Fruit fly (Drosophila melanogaster): Measurements from ENCODE around the gene CG34279.

The CG34279 gene

dm6 chr3R:17403188-17403587 lies at the start of gene CG34279:
TSS of gene CG34279 (minus strand) at chr3R:17403288.
- TF ChIP-seq CG8478 (optimal IDR thresholded peaks at IDR 0.05), result no peak
- no peak for TF ChIP-seq CTCF (optimal IDR thresholded peaks at IDR 0.05)

dm6 chr3R:17449402-17449801 lies 46.3 kb upstream of the CG34279 start:
- TF ChIP-seq CTCF (optimal IDR thresholded peaks at IDR 0.05) (peak; percentile 84 to 91), CG8478 (optimal IDR thresholded peaks at IDR 0.05) (no peak)

- no peak for TF ChIP-seq CG8478 (optimal IDR thresholded peaks at IDR 0.05)
- no peak for TF ChIP-seq CTCF (optimal IDR thresholded peaks at IDR 0.05)
Observed at dm6 chr3R:17448758-17449157, 45.7 kb upstream of the CG34279 start, which contains the start of gene Eh. TSS of gene Eh (minus strand) at chr3R:17448858.

- TF ChIP-seq CG8478 (optimal IDR thresholded peaks at IDR 0.05) (no peak), CTCF (optimal IDR thresholded peaks at IDR 0.05) (no peak)
Observed at dm6 chr3R:17447615-17448014, 44.5 kb upstream of the CG34279 start.

- TF ChIP-seq CTCF (optimal IDR thresholded peaks at IDR 0.05) (no peak), CG8478 (optimal IDR thresholded peaks at IDR 0.05) (no peak)
Observed at dm6 chr3R:17440628-17441027, 37.5 kb upstream of the CG34279 start, which contains the start of gene CG14331. TSS of gene CG14331 (minus strand) at chr3R:17440728.

- TF ChIP-seq CG8478 (optimal IDR thresholded peaks at IDR 0.05) (no peak), CTCF (optimal IDR thresholded peaks at IDR 0.05) (no peak)
Observed at dm6 chr3R:17434330-17434729, 31.2 kb upstream of the CG34279 start, which contains the start of gene CG44090. TSS of gene CG44090 (minus strand) at chr3R:17434430.

- TF ChIP-seq CTCF (optimal IDR thresholded peaks at IDR 0.05) (no peak), CG8478 (optimal IDR thresholded peaks at IDR 0.05) (no peak)
Observed at dm6 chr3R:17433117-17433516, 30.0 kb upstream of the CG34279 start.

DNA sequence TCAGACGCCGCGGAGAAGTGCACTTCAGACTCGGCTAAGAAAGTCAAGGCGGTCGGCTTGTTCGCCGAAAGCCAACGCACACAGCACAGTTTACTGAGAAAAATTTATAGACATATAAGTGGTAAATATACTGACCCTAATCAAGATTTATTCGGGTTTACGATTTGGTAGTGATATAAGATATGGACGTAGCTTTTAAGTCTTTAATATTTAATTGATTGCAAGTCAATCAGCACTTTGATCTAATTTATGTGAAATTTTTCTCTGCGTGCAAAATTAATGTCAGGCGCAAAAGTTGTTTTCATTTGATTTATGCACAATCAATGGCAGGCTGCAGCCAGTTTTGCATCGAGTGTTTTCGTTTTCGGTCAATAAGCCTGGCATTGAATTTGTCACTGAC lies 27.4 kb upstream of the CG34279 start:
- TF ChIP-seq CTCF (optimal IDR thresholded peaks at IDR 0.05) (no peak), CG8478 (optimal IDR thresholded peaks at IDR 0.05) (no peak)

DNA sequence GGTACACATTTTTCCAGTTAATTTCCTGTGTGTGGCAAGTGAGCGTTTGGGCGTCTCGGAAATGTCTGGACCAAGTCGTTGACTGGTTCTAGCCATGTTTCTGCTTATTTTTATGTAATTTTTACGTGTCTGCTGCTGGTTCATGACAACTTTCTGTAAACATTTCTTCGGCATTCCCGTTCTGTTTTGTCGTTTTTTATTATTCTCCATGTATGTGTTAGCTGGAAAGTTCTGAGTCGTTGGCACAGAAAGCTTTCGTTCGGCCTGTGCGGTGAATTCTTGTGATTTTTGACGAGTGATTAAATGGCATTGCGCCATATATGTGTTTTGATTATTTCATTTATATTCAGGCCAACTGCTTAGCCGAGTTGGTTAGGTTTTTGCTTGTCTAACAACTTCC lies 23.2 kb upstream of the CG34279 start:
- no peak for TF ChIP-seq CG8478 (optimal IDR thresholded peaks at IDR 0.05)
- no peak for TF ChIP-seq CTCF (optimal IDR thresholded peaks at IDR 0.05)

DNA sequence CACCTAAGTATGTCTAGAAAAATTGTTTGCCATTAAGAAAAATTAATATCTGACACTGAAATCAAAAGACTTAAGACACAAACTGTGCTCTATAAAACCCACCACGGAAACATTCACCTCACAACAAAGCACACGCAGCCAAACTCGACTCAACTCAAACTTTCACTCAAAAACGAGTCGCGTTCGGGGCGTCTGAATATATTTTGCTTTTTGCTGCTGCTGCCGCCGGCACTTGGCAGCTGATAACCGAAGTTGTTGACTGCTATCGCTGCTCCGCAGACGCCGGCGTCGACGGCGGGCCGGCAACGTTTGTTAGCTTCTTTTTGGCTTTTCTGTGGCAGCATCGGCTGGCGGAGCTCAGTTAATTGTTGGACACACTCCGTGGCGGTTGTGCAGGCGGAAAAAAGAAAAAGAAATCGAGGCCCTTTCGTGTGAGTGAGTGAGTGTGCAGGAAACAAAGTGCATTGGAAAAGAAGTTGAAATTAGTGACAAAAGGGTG lies 22.4 kb upstream of the CG34279 start, which contains the start of gene cysu:
Gene cysu (plus strand): TSS at position 352 of the 499 bp plus-strand sequence.
- no peak for TF ChIP-seq CG8478 (optimal IDR thresholded peaks at IDR 0.05)
- TF ChIP-seq CTCF (optimal IDR thresholded peaks at IDR 0.05), result no peak

DNA sequence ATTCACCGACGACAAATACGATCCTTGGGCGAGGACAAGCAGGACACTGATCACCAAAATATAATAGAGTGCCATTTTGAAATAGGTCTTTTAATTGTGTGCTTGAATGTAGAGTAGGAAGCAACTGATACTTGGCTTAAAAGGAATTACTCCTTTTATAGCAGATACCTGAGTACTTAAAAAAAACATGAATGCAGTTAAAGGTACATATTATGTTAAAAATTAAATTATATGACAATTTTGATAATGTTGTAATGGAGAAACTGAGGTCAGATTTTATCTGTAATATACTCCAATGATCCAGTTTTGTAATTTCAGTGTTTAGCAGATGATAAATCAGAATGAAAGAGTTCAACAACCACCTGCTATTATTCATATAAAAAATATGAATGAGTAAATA lies 19.0 kb upstream of the CG34279 start, which contains the start of gene CG14332:
Gene CG14332 (minus strand): TSS at position 101 of the 400 bp plus-strand sequence.
- TF ChIP-seq CTCF (optimal IDR thresholded peaks at IDR 0.05) (no peak), CG8478 (optimal IDR thresholded peaks at IDR 0.05) (no peak)

dm6 chr3R:17420338-17420737 lies 17.2 kb upstream of the CG34279 start, which contains the start of gene CG42835:
TSS of gene CG42835 (plus strand) at chr3R:17420638.
- TF ChIP-seq CG8478 (optimal IDR thresholded peaks at IDR 0.05) (no peak), CTCF (optimal IDR thresholded peaks at IDR 0.05) (no peak)

DNA sequence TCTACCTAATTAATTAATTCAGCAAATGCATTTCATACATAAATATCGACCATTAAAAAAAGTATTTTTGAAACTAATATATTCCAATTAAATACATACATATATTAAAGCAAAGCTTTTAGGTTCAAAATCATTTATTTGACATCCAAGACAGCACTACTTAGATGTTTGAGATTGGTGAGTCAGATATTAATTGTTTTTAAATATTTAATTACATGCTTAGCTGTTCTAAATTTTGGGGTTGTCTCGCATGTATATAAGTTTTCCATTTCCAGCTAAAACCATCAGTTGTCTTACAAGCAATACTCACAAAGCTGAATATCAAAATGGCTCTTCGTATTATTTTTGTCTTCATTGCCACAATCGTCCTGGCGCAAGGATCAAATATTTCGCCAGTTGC lies 15.4 kb upstream of the CG34279 start, which contains the start of gene CG42834:
Gene CG42834 (plus strand): TSS at position 301 of the 400 bp plus-strand sequence.
- no peak for TF ChIP-seq CTCF (optimal IDR thresholded peaks at IDR 0.05)
- TF ChIP-seq CG8478 (optimal IDR thresholded peaks at IDR 0.05), result no peak

DNA sequence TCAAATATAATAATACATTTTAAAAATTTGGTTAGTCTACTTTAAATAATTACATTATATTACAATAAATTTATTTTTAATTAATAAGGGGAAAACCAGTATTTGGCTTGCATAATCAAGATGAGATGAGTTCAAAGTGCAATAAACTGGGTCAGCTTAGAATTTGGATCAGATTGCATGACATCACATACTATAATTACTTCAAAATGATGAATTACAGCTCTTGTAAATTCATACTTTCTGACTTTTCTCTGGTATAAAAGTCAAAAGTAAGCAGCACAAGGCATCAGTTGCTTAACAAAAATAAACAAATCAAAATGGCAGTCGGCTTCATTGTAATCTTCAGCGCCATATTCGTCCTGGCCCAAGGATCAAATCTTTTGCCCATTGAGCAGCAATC lies 14.1 kb upstream of the CG34279 start, which contains the start of gene CG33333:
Gene CG33333 (plus strand): TSS at position 301 of the 400 bp plus-strand sequence.
- TF ChIP-seq CG8478 (optimal IDR thresholded peaks at IDR 0.05), result no peak
- no peak for TF ChIP-seq CTCF (optimal IDR thresholded peaks at IDR 0.05)

- TF ChIP-seq CTCF (optimal IDR thresholded peaks at IDR 0.05) (no peak), CG8478 (optimal IDR thresholded peaks at IDR 0.05) (no peak)
Observed at dm6 chr3R:17415439-17415838, 12.4 kb upstream of the CG34279 start, which contains the start of gene CG5866. TSS of gene CG5866 (plus strand) at chr3R:17415739.

- TF ChIP-seq CTCF (optimal IDR thresholded peaks at IDR 0.05), result no peak
- TF ChIP-seq CG8478 (optimal IDR thresholded peaks at IDR 0.05), result no peak
Observed at dm6 chr3R:17413601-17414000, 10.5 kb upstream of the CG34279 start, which contains the start of gene CG42822. TSS of gene CG42822 (plus strand) at chr3R:17413901.

Data from S2 (cell line).